Worm (Caenorhabditis elegans): ENCODE data around the gene C52E4.7.

Gene C52E4.7

DNA sequence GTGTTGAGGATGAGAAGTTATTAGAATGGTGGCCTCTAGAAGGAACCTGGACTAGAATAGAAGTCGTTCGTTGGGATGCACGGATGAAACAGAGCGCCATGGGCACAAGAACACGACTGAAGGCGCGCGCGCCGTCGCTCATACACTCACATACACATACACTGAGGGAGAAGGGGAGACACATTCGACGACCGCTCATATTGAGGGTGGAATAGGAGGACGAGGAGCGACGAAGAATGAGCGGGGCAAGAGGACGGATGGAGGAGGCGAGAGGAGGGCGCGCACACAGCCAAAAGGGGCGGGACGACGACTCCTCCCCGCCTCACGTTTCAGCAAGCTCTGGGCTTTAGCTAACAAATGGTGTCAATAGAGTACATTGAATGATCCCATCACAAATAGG, 44.7 kb downstream of the C52E4.7 start (continued):
- no peak for TF ChIP-seq nhr-77 (tag; optimal IDR thresholded peaks at IDR 0.05)
- no peak for TF ChIP-seq unc-30 (tag; optimal IDR thresholded peaks at IDR 0.05)
- no peak for TF ChIP-seq lin-13 (GFP tag; optimal IDR thresholded peaks at IDR 0.05)
- TF ChIP-seq nhr-85 (tag), result no peak
- no peak for TF ChIP-seq efl-3 (GFP tag; optimal IDR thresholded peaks at IDR 0.05)
- no peak for TF ChIP-seq nhr-84 (tag; optimal IDR thresholded peaks at IDR 0.05)
- TF ChIP-seq nhr-71 (tag; optimal IDR thresholded peaks at IDR 0.05), result no peak
- TF ChIP-seq fkh-10 (GFP tag; optimal IDR thresholded peaks at IDR 0.05), result no peak

DNA sequence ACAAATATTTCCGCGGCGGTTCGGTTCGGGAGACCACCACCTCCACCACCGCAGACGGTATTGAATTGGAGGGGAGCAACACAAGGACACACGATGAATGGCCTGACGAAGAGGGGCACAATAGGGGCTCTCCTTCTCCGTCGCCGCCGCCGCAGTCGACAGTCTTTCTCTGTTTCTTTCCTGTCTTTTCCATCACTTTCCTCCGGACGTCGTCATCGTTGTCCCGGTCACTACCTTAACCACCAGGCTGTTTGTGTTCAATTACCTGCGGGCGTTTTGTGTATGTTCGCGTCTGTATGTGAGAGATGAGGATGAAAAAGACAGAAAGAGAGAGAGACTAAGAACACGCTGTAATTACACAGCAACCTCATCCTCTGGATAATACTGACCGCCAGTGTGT, 45.7 kb downstream of the C52E4.7 start:
- TF ChIP-seq fkh-4 (tag; optimal IDR thresholded peaks at IDR 0.05; ENCODE audit: borderline replicate concordance) (no peak), nhr-85 (tag) (peak; percentile 34), zip-4 (GFP tag; optimal IDR thresholded peaks at IDR 0.05) (no peak), lin-14 (GFP tag; optimal IDR thresholded peaks at IDR 0.05) (peak; percentile 29), blmp-1 (tag; optimal IDR thresholded peaks at IDR 0.05) (peak; percentile 28)

DNA sequence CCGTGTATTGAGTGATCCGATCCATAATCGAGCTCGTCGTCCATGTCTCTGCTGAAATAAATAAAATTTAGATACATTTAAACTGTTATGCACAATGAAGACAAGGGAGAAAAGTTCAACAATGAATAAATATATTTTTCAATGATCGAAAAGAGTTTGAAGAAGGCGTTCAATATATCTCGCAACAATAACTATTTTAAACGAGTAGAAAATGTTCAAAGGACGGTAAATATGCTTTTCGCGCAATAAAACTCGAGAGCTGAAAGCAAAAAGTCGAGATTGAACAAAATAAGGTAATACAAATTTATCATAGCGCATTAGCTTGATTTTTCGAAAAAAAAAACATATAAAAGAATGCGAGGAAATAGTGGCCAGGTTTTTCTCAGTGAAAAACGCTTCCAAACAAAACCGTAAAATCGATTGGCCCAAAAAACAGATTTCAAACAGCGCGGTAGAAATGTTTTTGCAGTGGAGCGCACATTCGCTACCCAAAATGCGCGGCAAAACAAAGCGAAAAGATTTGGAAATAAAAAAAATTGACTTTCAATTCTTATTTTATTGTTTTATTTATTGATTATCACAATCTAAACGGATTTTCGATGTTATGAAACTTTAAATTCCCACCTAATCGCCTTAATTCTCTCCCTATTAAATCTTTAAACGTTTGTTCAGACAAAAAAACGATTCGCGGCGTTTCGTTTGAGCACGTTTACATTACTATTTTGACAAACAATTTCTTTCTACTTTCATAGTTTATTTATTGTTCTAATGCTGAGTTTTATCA, 46.9 kb downstream of the C52E4.7 start, which contains the start of the genes kup-1 and F10C2.4:
Gene kup-1, minus strand, starts transcription at position 51 of the 784 bp plus-strand sequence.
Gene F10C2.4, plus strand, starts transcription at position 734 of the 784 bp plus-strand sequence.
- peak; percentile 81 for TF ChIP-seq nhr-85 (tag)
- TF ChIP-seq mab-9 (GFP tag; IDR thresholded peaks at IDR 0.05), result no peak
- TF ChIP-seq nhr-12 (tag; optimal IDR thresholded peaks at IDR 0.05), result no peak
- no peak for TF ChIP-seq ces-1 (GFP tag; optimal IDR thresholded peaks at IDR 0.05)
- peak; percentile 71 for TF ChIP-seq nhr-20 (tag; optimal IDR thresholded peaks at IDR 0.05)
- TF ChIP-seq egl-27 (tag; optimal IDR thresholded peaks at IDR 0.05), result no peak
- TF ChIP-seq F16B12.6 (tag; optimal IDR thresholded peaks at IDR 0.05), result peak; percentile 11
- TF ChIP-seq fkh-8 (tag; optimal IDR thresholded peaks at IDR 0.05), result peak; percentile 42
- no peak for TF ChIP-seq grh-1 (GFP tag; IDR thresholded peaks at IDR 0.05)
- TF ChIP-seq jun-1 (tag; optimal IDR thresholded peaks at IDR 0.05), result no peak
- peak; percentile 89 to 95 for TF ChIP-seq efl-1 (optimal IDR thresholded peaks at IDR 0.05)
- TF ChIP-seq efl-1 (GFP tag; optimal IDR thresholded peaks at IDR 0.05 in 1 of 2), result peak; percentile 94 to 99
- TF ChIP-seq snpc-4 (tag; optimal IDR thresholded peaks at IDR 0.05), result peak; percentile 19
- TF ChIP-seq mep-1 (tag; optimal IDR thresholded peaks at IDR 0.05), result peak; percentile 5
- peak; percentile 34 for TF ChIP-seq irx-1 (tag; optimal IDR thresholded peaks at IDR 0.05)
- TF ChIP-seq nhr-77 (tag; optimal IDR thresholded peaks at IDR 0.05), result peak; percentile 51
- TF ChIP-seq swsn-7 (tag; optimal IDR thresholded peaks at IDR 0.05), result peak; percentile 54
- no peak for TF ChIP-seq ceh-90 (tag; optimal IDR thresholded peaks at IDR 0.05)
- TF ChIP-seq efl-3 (GFP tag; optimal IDR thresholded peaks at IDR 0.05), result no peak
- no peak for TF ChIP-seq egl-13 (tag; optimal IDR thresholded peaks at IDR 0.05)
- no peak for TF ChIP-seq fkh-4 (tag; optimal IDR thresholded peaks at IDR 0.05; ENCODE audit: borderline replicate concordance)
- no peak for TF ChIP-seq elt-2 (tag; optimal IDR thresholded peaks at IDR 0.05)
- no peak for TF ChIP-seq tlp-1 (tag; optimal IDR thresholded peaks at IDR 0.05)
- no peak for TF ChIP-seq nhr-11 (tag; optimal IDR thresholded peaks at IDR 0.05)
- TF ChIP-seq sup-37 (GFP tag; optimal IDR thresholded peaks at IDR 0.05), result no peak
- TF ChIP-seq tbx-2 (tag; optimal IDR thresholded peaks at IDR 0.05), result peak; percentile 66
- TF ChIP-seq ztf-11 (tag; optimal IDR thresholded peaks at IDR 0.05), result no peak
- peak; percentile 48 for TF ChIP-seq nhr-19 (GFP tag; conservative IDR thresholded peaks at IDR 0.05)
- peak; percentile 63 for TF ChIP-seq C16A3.4 (tag; optimal IDR thresholded peaks at IDR 0.05)
- peak; percentile 48 for TF ChIP-seq isw-1 (GFP tag; IDR thresholded peaks at IDR 0.05)
- TF ChIP-seq C04F5.9 (tag; optimal IDR thresholded peaks at IDR 0.05), result peak; percentile 26
- no peak for TF ChIP-seq ztf-4 (tag; optimal IDR thresholded peaks at IDR 0.05)
- no peak for TF ChIP-seq Y116A8C.19 (tag; optimal IDR thresholded peaks at IDR 0.05; ENCODE audit: borderline replicate concordance)
- peak; percentile 55 for TF ChIP-seq pax-3 (tag; optimal IDR thresholded peaks at IDR 0.05)
- TF ChIP-seq lin-35 (GFP tag; optimal IDR thresholded peaks at IDR 0.05), result peak; percentile 93 to 96
- peak; percentile 28 for TF ChIP-seq dsc-1 (tag; optimal IDR thresholded peaks at IDR 0.05)
- peak; percentile 63 for TF ChIP-seq nhr-47 (tag; optimal IDR thresholded peaks at IDR 0.05)
- TF ChIP-seq fos-1 (tag; optimal IDR thresholded peaks at IDR 0.05), result no peak
- peak; percentile 92 to 96 (median 94) for TF ChIP-seq dpl-1 (GFP tag; optimal IDR thresholded peaks at IDR 0.05)
- peak; percentile 27 for TF ChIP-seq nhr-90 (tag; optimal IDR thresholded peaks at IDR 0.05; ENCODE audit: poor library complexity)

Measured in whole organism, L1 larva.